Worm (Caenorhabditis elegans): ENCODE data around the gene R57.2.
A peak's percentile ranks its signal among the peaks of the same experiment; 100 is the strongest.
"Not testable (repeated sequence)": the region's sequence is repeated elsewhere in the genome, so short reads cannot be mapped to it uniquely, and the experiment has no call there.

R57.2 gene

DNA sequence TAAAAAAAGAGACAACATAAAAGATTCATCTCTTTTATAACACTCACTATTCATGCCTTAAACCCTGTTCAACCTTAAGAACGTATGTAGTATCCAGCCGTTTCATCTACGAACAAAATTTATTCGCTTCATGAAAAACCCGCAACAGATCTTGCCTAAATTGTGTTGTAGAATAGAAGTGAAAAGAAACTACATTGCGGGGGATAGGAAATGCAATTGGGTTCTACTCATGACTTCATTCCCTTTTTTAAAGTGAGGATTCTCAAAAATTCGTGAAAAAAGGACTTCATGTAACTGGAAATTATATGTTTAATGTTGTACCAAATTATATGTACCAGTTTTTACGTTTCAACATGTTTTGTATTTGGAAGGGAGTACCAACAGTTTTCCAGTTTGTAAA is 12.0 kb downstream of the R57.2 start:
- TF ChIP-seq nhr-237 (tag; optimal IDR thresholded peaks at IDR 0.05) (no peak), ceh-28 (tag; optimal IDR thresholded peaks at IDR 0.05) (no peak), eor-1 (tag; optimal IDR thresholded peaks at IDR 0.05) (no peak), fkh-10 (GFP tag; optimal IDR thresholded peaks at IDR 0.05) (peak; percentile 36), daf-12 (tag; optimal IDR thresholded peaks at IDR 0.05) (no peak), pha-4 (tag; optimal IDR thresholded peaks at IDR 0.05) (no peak)

DNA sequence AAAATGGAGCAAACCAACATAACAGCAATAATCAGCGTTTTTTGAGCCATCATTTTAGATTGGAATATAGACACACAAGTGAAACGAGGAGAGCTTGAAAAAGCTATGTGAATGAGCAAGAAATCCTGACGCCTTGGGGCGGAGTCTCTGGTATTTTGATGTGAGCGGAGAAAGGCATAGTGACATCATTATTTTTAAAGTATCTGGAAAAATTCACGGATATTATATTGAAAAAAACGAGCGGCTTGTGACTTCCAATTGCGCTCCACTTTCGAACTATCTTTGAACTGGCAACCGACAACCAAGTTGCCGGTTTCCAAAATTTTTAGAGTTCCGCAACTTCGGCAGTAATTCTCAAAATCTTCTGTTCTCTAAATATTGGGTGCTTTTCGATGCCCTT is 14.2 kb downstream of the R57.2 start, which contains the start of gene nlp-64:
TSS of gene nlp-64 (minus strand) at position 101 of the 400 bp plus-strand sequence.
- TF ChIP-seq daf-12 (tag; optimal IDR thresholded peaks at IDR 0.05) (no peak), ztf-4 (tag; optimal IDR thresholded peaks at IDR 0.05) (no peak), nhr-77 (tag; optimal IDR thresholded peaks at IDR 0.05) (no peak), lsy-12 (tag; optimal IDR thresholded peaks at IDR 0.05) (no peak), elt-2 (tag; optimal IDR thresholded peaks at IDR 0.05) (no peak), zag-1 (tag; optimal IDR thresholded peaks at IDR 0.05) (no peak), fos-1 (tag; optimal IDR thresholded peaks at IDR 0.05) (no peak), lin-39 (tag; optimal IDR thresholded peaks at IDR 0.05) (no peak), R02D3.7 (tag; optimal IDR thresholded peaks at IDR 0.05) (no peak), mml-1 (tag; optimal IDR thresholded peaks at IDR 0.05) (no peak), ceh-28 (tag; optimal IDR thresholded peaks at IDR 0.05) (no peak), elt-3 (tag; optimal IDR thresholded peaks at IDR 0.05) (no peak)

DNA sequence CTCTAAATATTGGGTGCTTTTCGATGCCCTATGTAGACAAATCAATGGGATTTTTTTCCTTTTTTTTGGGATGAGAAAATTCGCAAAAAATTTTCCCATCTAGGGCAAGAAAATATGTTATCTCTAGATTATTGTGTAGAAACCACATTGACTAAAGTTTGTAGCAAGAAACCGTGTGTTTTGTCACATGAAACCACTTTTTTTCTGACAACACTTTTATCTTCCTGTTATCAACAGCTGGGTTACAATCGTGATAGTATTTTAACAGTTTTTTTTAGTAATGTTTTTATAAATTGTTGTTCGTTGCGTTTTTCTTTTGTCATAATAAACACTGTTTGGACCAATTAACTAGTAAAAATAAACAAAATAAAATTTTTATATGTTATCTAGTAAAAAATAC is 15.2 kb downstream of the R57.2 start:
- TF ChIP-seq pqm-1 (tag; optimal IDR thresholded peaks at IDR 0.05) (peak; percentile 20), R02D3.7 (tag; optimal IDR thresholded peaks at IDR 0.05) (no peak), ceh-9 (tag; optimal IDR thresholded peaks at IDR 0.05) (no peak), lsy-12 (tag; optimal IDR thresholded peaks at IDR 0.05) (no peak), elt-2 (tag; optimal IDR thresholded peaks at IDR 0.05) (peak; percentile 21), nhr-28 (tag; optimal IDR thresholded peaks at IDR 0.05) (no peak), lin-15B (tag; optimal IDR thresholded peaks at IDR 0.05) (no peak), egl-27 (tag; optimal IDR thresholded peaks at IDR 0.05) (no peak), ceh-82 (tag; optimal IDR thresholded peaks at IDR 0.05) (no peak)

DNA sequence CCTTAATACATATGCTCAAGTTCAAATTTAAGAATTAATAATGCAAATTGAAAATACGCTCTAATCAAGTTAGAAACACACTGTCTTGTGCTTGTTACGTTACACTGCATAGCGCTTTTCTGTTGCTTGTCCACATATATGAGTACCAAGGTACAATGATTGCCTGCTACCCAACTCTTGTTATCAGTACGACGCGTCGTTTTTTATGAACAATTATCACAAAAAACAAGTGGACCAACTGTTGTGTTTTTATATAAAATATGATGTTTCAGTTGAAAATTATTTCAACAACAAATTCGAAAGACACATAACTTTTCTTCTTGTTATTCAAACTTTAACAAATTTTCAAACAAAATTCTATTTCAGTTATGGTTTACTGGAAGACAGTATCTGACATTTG is 15.9 kb downstream of the R57.2 start, which contains the start of gene M02E1.4:
TSS of gene M02E1.4 (plus strand) at position 367 of the 400 bp plus-strand sequence.
- TF ChIP-seq ama-1 (optimal IDR thresholded peaks at IDR 0.05) (no peak), elt-2 (tag; optimal IDR thresholded peaks at IDR 0.05) (peak; percentile 65), pha-4 (tag; optimal IDR thresholded peaks at IDR 0.05) (peak; percentile 45), elt-3 (tag; optimal IDR thresholded peaks at IDR 0.05) (no peak), jun-1 (tag; optimal IDR thresholded peaks at IDR 0.05) (no peak), fkh-2 (tag; optimal IDR thresholded peaks at IDR 0.05) (no peak), snpc-4 (tag; optimal IDR thresholded peaks at IDR 0.05) (no peak), pqm-1 (tag; optimal IDR thresholded peaks at IDR 0.05) (peak; percentile 70), aly-2 (tag; optimal IDR thresholded peaks at IDR 0.05) (no peak), nhr-43 (tag; optimal IDR thresholded peaks at IDR 0.05; ENCODE audit: poor library complexity, severe bottlenecking) (no peak)

DNA sequence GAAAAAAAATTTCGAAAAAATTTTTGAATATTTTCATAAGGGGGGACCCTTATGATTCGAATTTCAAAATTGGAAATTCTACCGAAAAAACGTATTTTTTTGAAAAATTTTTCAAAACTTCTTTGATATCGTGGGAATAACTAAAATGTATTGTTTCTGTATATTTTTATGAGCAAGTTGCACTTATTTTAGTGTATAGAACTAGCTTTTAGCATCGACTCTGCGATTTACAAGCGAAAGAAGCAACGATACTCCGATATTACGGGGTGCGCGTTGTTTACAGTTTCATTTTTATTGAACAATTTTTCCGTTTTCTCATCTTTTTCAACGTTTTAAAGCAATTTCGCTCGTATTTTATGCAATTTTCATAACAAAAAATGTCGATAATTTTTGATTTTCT is 25.2 kb downstream of the R57.2 start, which contains the start of gene M02E1.3:
TSS of gene M02E1.3 (plus strand) at position 301 of the 400 bp plus-strand sequence.
- TF ChIP-seq nhr-43 (tag; optimal IDR thresholded peaks at IDR 0.05; ENCODE audit: poor library complexity, severe bottlenecking); snpc-4 (tag; optimal IDR thresholded peaks at IDR 0.05); hmg-11 (tag; optimal IDR thresholded peaks at IDR 0.05): not testable (repeated sequence)

DNA sequence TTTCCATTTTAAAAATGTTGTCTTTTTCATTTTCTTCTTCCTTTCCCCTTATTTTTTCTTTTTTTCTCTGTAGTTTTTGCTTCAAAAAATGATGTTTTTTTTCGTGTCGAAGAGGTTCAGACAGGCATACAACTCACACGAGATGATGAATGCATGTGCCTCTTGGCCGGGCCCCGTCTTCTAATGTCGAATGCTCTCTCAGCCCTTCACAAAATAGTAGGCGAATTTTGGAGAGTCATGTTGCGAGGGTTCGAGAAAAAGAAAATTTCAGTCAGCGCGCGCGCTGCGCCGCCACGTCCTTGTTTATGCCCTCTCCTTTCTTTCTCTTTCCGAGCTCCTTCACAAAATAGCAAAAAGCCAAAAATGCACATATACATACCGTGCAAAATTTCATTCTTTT is 27.0 kb downstream of the R57.2 start:
- TF ChIP-seq lin-39 (tag; optimal IDR thresholded peaks at IDR 0.05) (peak; percentile 83), snpc-4 (tag; optimal IDR thresholded peaks at IDR 0.05) (peak; percentile 25), unc-62 (GFP tag; optimal IDR thresholded peaks at IDR 0.05) (no peak), eor-1 (tag; optimal IDR thresholded peaks at IDR 0.05) (no peak), ceh-9 (tag; optimal IDR thresholded peaks at IDR 0.05) (no peak), ceh-16 (tag; optimal IDR thresholded peaks at IDR 0.05) (no peak), elt-1 (tag; optimal IDR thresholded peaks at IDR 0.05) (no peak), nhr-67 (tag; optimal IDR thresholded peaks at IDR 0.05) (no peak), nfya-1 (tag; optimal IDR thresholded peaks at IDR 0.05; ENCODE audit: insufficient read depth) (peak; percentile 81), fkh-10 (GFP tag; optimal IDR thresholded peaks at IDR 0.05) (peak; percentile 79), egl-5 (tag; optimal IDR thresholded peaks at IDR 0.05) (peak; percentile 66), mdl-1 (tag; optimal IDR thresholded peaks at IDR 0.05) (peak; percentile 85), skn-1 (tag; optimal IDR thresholded peaks at IDR 0.05) (peak; percentile 18), ama-1 (optimal IDR thresholded peaks at IDR 0.05) (peak; percentile 34), egl-27 (tag; optimal IDR thresholded peaks at IDR 0.05) (no peak), elt-3 (tag; optimal IDR thresholded peaks at IDR 0.05) (no peak), elt-2 (tag; optimal IDR thresholded peaks at IDR 0.05) (peak; percentile 47), ztf-4 (tag; optimal IDR thresholded peaks at IDR 0.05) (no peak), hmg-11 (tag; optimal IDR thresholded peaks at IDR 0.05) (peak; percentile 59), tbx-2 (tag; optimal IDR thresholded peaks at IDR 0.05) (no peak), R02D3.7 (tag; optimal IDR thresholded peaks at IDR 0.05) (no peak), unc-39 (tag; optimal IDR thresholded peaks at IDR 0.05) (no peak), pha-4 (tag; optimal IDR thresholded peaks at IDR 0.05) (peak; percentile 20), lin-15B (tag; optimal IDR thresholded peaks at IDR 0.05) (peak; percentile 71), nhr-11 (tag; optimal IDR thresholded peaks at IDR 0.05) (peak; percentile 21)

Data from whole organism, L3 larva.